Worm (Caenorhabditis elegans) whole organism, L2 larva: ENCODE measurements around the gene cyl-1.

Experiments
- C34F6.9 ChIP-seq: fragments of 150-350 bp; optimal IDR thresholded peaks from 2 replicates; lab custom pipeline; 2014; ENCODE audit warnings: missing biosample characterization, missing genetic modification characterization
- F13H6.1 ChIP-seq: sonication (generic microtip); optimal IDR thresholded peaks from 2 replicates; lab custom pipeline; 2016; ENCODE audit warnings: missing genetic modification characterization, missing compliant biosample characterization
- R02D3.7 ChIP-seq: fragments of 150-350 bp; optimal IDR thresholded peaks from 2 replicates; lab custom pipeline; 2014; ENCODE audit warnings: missing biosample characterization, missing genetic modification characterization
- alr-1 ChIP-seq: fragments of 150-350 bp; optimal IDR thresholded peaks from 2 replicates; lab custom pipeline; 2014; ENCODE audit warnings: missing biosample characterization, missing genetic modification characterization
- aly-2 ChIP-seq: fragments of 150-350 bp; optimal IDR thresholded peaks from 2 replicates; lab custom pipeline; 2014; ENCODE audit warnings: missing biosample characterization, missing genetic modification characterization
- ceh-16 ChIP-seq: fragments of 150-350 bp; optimal IDR thresholded peaks from 2 replicates; lab custom pipeline; 2014; ENCODE audit warnings: missing biosample characterization, missing genetic modification characterization
- ceh-82 ChIP-seq: fragments of 150-350 bp; optimal IDR thresholded peaks from 2 replicates; lab custom pipeline; 2014; ENCODE audit warnings: missing biosample characterization, missing genetic modification characterization
- crh-2 ChIP-seq: sonication (generic microtip); optimal IDR thresholded peaks from 2 replicates; lab custom pipeline; 2017; ENCODE audit warnings: missing biosample characterization, missing genetic modification characterization
- egl-27 ChIP-seq: sonication (generic microtip); optimal IDR thresholded peaks from 3 replicates; lab custom pipeline; 2017; ENCODE audit warnings: missing biosample characterization, missing genetic modification reagents, missing genetic modification characterization
- elt-1 ChIP-seq: fragments of 150-350 bp; optimal IDR thresholded peaks from 2 replicates; lab custom pipeline; 2014; ENCODE audit warnings: missing biosample characterization, missing genetic modification characterization
- fos-1 ChIP-seq: fragments of 150-350 bp; optimal IDR thresholded peaks from 2 replicates; lab custom pipeline; 2014; ENCODE audit warnings: missing biosample characterization, missing genetic modification characterization
- gmeb-1 ChIP-seq: fragments of 150-350 bp; optimal IDR thresholded peaks from 2 replicates; lab custom pipeline; 2014; ENCODE audit warnings: missing biosample characterization, missing genetic modification characterization
- lin-11 ChIP-seq: fragments of 150-350 bp; sonication (generic microtip); optimal IDR thresholded peaks from 2 replicates; lab custom pipeline; 2014; ENCODE audit warnings: missing biosample characterization, missing genetic modification characterization, inconsistent platforms, mixed read lengths
- lin-39 ChIP-seq: fragments of 150-350 bp; optimal IDR thresholded peaks from 2 replicates; lab custom pipeline; 2014; ENCODE audit warnings: missing biosample characterization, missing genetic modification reagents, missing genetic modification characterization
- lsy-2 ChIP-seq, 2 experiments: fragments of 150-350 bp in 1 of 2; sonication (generic microtip) in 1 of 2; optimal IDR thresholded peaks; 2 replicates each; lab custom pipeline; 2014 to 2017; ENCODE audit warnings: missing biosample characterization in 2 of 2, missing genetic modification characterization in 2 of 2
- mab-5 ChIP-seq: fragments of 150-350 bp; optimal IDR thresholded peaks from 2 replicates; lab custom pipeline; 2014; ENCODE audit warnings: missing biosample characterization, missing genetic modification characterization
- mbf-1 ChIP-seq: sonication (generic microtip); optimal IDR thresholded peaks from 2 replicates; lab custom pipeline; 2017; ENCODE audit warnings: missing biosample characterization, missing genetic modification characterization
- mdl-1 ChIP-seq, 2 experiments: fragments of 150-350 bp in 1 of 2; sonication (generic microtip) in 1 of 2; optimal IDR thresholded peaks; 2 replicates each; lab custom pipeline; 2017; ENCODE audit warnings: missing biosample characterization in 2 of 2, missing genetic modification characterization in 2 of 2
- nhr-10 ChIP-seq: sonication (generic microtip); optimal IDR thresholded peaks from 2 replicates; lab custom pipeline; 2017; ENCODE audit warnings: missing biosample characterization, missing genetic modification characterization
- nhr-11 ChIP-seq: fragments of 150-350 bp; optimal IDR thresholded peaks from 2 replicates; lab custom pipeline; 2014; ENCODE audit warnings: missing biosample characterization, missing genetic modification characterization
- nhr-129 ChIP-seq: fragments of 150-350 bp; optimal IDR thresholded peaks from 2 replicates; lab custom pipeline; 2014; ENCODE audit warnings: missing biosample characterization, missing genetic modification characterization
- nhr-23 ChIP-seq: fragments of 150-350 bp; optimal IDR thresholded peaks from 2 replicates; lab custom pipeline; 2014; ENCODE audit warnings: missing biosample characterization, missing genetic modification reagents, missing genetic modification characterization
- nhr-237 ChIP-seq: fragments of 150-350 bp; optimal IDR thresholded peaks from 2 replicates; lab custom pipeline; 2014; ENCODE audit warnings: missing biosample characterization, missing genetic modification characterization
- nhr-6 ChIP-seq: fragments of 150-350 bp; optimal IDR thresholded peaks from 2 replicates; lab custom pipeline; 2014; ENCODE audit warnings: missing biosample characterization, missing genetic modification characterization
- nhr-77 ChIP-seq: fragments of 150-350 bp; optimal IDR thresholded peaks from 2 replicates; lab custom pipeline; 2014; ENCODE audit warnings: missing biosample characterization, missing genetic modification characterization
- peb-1 ChIP-seq: fragments of 150-350 bp; optimal IDR thresholded peaks from 2 replicates; lab custom pipeline; 2014; ENCODE audit warnings: missing biosample characterization, missing genetic modification characterization
- sma-3 ChIP-seq: sonication (generic microtip); optimal IDR thresholded peaks from 2 replicates; lab custom pipeline; 2016; ENCODE audit warnings: missing genetic modification reagents, missing genetic modification characterization, missing compliant biosample characterization
- sma-9 ChIP-seq, 2 experiments: fragments of 150-350 bp in 1 of 2; sonication (generic microtip) in 1 of 2; optimal IDR thresholded peaks; 2 replicates each; lab custom pipeline; 2014 to 2016; ENCODE audit warnings: missing genetic modification characterization in 2 of 2, mild to moderate bottlenecking in 1 of 2, missing biosample characterization in 1 of 2, missing compliant biosample characterization in 1 of 2, missing genetic modification reagents in 1 of 2, moderate library complexity in 1 of 2
- snpc-4 ChIP-seq: fragments of 150-350 bp; optimal IDR thresholded peaks from 2 replicates; lab custom pipeline; 2014; ENCODE audit warnings: missing biosample characterization, missing genetic modification characterization
- unc-39 ChIP-seq: fragments of 150-350 bp; optimal IDR thresholded peaks from 2 replicates; lab custom pipeline; 2014; ENCODE audit warnings: missing biosample characterization, missing genetic modification characterization
- unc-55 ChIP-seq: fragments of 150-350 bp; sonication (generic microtip); optimal IDR thresholded peaks from 3 replicates; lab custom pipeline; 2014; ENCODE audit warnings: missing biosample characterization, missing genetic modification reagents, missing genetic modification characterization
- zag-1 ChIP-seq: fragments of 150-350 bp; optimal IDR thresholded peaks from 2 replicates; lab custom pipeline; 2014; ENCODE audit warnings: missing biosample characterization, missing genetic modification characterization
- ztf-1 ChIP-seq: fragments of 200-800 bp; sonication (Bioruptor generic); conservative IDR thresholded peaks from 2 replicates; pipeline ENCODE4 v1.3.6; 2022; ENCODE audit warnings: missing genetic modification characterization, missing compliant biosample characterization
- ztf-11 ChIP-seq: sonication (generic microtip); optimal IDR thresholded peaks from 2 replicates; lab custom pipeline; 2017; ENCODE audit warnings: missing biosample characterization, missing genetic modification characterization
- ztf-4 ChIP-seq: fragments of 150-350 bp; optimal IDR thresholded peaks from 2 replicates; lab custom pipeline; 2014; ENCODE audit warnings: missing biosample characterization, missing genetic modification characterization

Gene cyl-1

ce11 chrV:12036129-12036528 is 42.6 kb upstream of the cyl-1 start:
- TF ChIP-seq ztf-4 (tag; lab: Kevin White, UChicago) (no peak), ztf-11 (no peak), nhr-10 (tag; lab: Kevin White, UChicago) (no peak), nhr-237 (tag; lab: Kevin White, UChicago) (no peak)

ce11 chrV:12033841-12034240 is 40.3 kb upstream of the cyl-1 start:
- TF ChIP-seq sma-9 (GFP tag; optimal IDR thresholded peaks at IDR 0.05; lab: Kevin White, UChicago) (no peak), sma-9 (tag; optimal IDR thresholded peaks at IDR 0.05; lab: Kevin White, UChicago) (no peak), ceh-82 (tag; lab: Kevin White, UChicago) (no peak), aly-2 (no peak), nhr-6 (tag; lab: Kevin White, UChicago) (no peak), F13H6.1 (tag; lab: Kevin White, UChicago) (no peak), ceh-16 (tag; lab: Kevin White, UChicago) (no peak), crh-2 (tag; lab: Kevin White, UChicago) (no peak), nhr-11 (tag; lab: Kevin White, UChicago) (no peak), C34F6.9 (tag; lab: Kevin White, UChicago) (no peak), R02D3.7 (tag; lab: Kevin White, UChicago) (no peak), alr-1 (tag; lab: Kevin White, UChicago) (no peak), fos-1 (tag; lab: Kevin White, UChicago) (no peak), nhr-77 (tag; lab: Kevin White, UChicago) (no peak), elt-1 (tag; lab: Kevin White, UChicago) (no peak), unc-55 (no peak), unc-39 (tag; lab: Kevin White, UChicago) (no peak), nhr-129 (tag; lab: Kevin White, UChicago) (no peak), nhr-237 (tag; lab: Kevin White, UChicago) (no peak), nhr-23 (tag; lab: Kevin White, UChicago) (no peak), mdl-1 (tag; optimal IDR thresholded peaks at IDR 0.05; lab: Kevin White, UChicago) (no peak)

- no peak for TF ChIP-seq lin-11 (tag; lab: Kevin White, UChicago)
- no peak for TF ChIP-seq fos-1 (tag; lab: Kevin White, UChicago)
- TF ChIP-seq sma-3, result no peak
- no peak for TF ChIP-seq elt-1 (tag; lab: Kevin White, UChicago)
- TF ChIP-seq aly-2, result no peak
- TF ChIP-seq ztf-4 (tag; lab: Kevin White, UChicago), result no peak
- TF ChIP-seq egl-27, result no peak
- TF ChIP-seq unc-39 (tag; lab: Kevin White, UChicago), result no peak
- no peak for TF ChIP-seq snpc-4
- no peak for TF ChIP-seq mab-5
- no peak for TF ChIP-seq nhr-10 (tag; lab: Kevin White, UChicago)
- TF ChIP-seq nhr-237 (tag; lab: Kevin White, UChicago), result no peak
- no peak for TF ChIP-seq nhr-6 (tag; lab: Kevin White, UChicago)
- TF ChIP-seq mdl-1 (tag; optimal IDR thresholded peaks at IDR 0.05; lab: Kevin White, UChicago), result no peak
- no peak for TF ChIP-seq C34F6.9 (tag; lab: Kevin White, UChicago)
- no peak for TF ChIP-seq F13H6.1 (tag; lab: Kevin White, UChicago)
- no peak for TF ChIP-seq peb-1 (tag; lab: Kevin White, UChicago)
- TF ChIP-seq nhr-23 (tag; lab: Kevin White, UChicago), result no peak
- TF ChIP-seq alr-1 (tag; lab: Kevin White, UChicago), result no peak
- no peak for TF ChIP-seq lin-39 (tag; lab: Kevin White, UChicago)
Observed at ce11 chrV:12032060-12032459, 38.5 kb upstream of the cyl-1 start, which contains the start of gene pkc-1. Gene pkc-1, minus strand, starts transcription at chrV:12032160.

ce11 chrV:12028151-12028550 is 34.6 kb upstream of the cyl-1 start:
- no peak for TF ChIP-seq mab-5
- TF ChIP-seq ceh-16 (tag; lab: Kevin White, UChicago), result no peak
- no peak for TF ChIP-seq nhr-237 (tag; lab: Kevin White, UChicago)
- TF ChIP-seq snpc-4, result no peak
- no peak for TF ChIP-seq ztf-1 (GFP tag; lab: Robert Waterston, UW)
- TF ChIP-seq mdl-1 (tag; optimal IDR thresholded peaks at IDR 0.05; lab: Kevin White, UChicago), result no peak
- TF ChIP-seq lin-39 (tag; lab: Kevin White, UChicago), result no peak
- TF ChIP-seq unc-39 (tag; lab: Kevin White, UChicago), result no peak

ce11 chrV:12026878-12027477 is 33.5 kb upstream of the cyl-1 start:
- TF ChIP-seq ceh-82 (tag; lab: Kevin White, UChicago) (no peak), fos-1 (tag; lab: Kevin White, UChicago) (no peak), nhr-23 (tag; lab: Kevin White, UChicago) (no peak), lsy-2 (tag; optimal IDR thresholded peaks at IDR 0.05; lab: Kevin White, UChicago) (peak in 1 of 2 experiments; percentile 56), C34F6.9 (tag; lab: Kevin White, UChicago) (peak; percentile 76), nhr-10 (tag; lab: Kevin White, UChicago) (no peak), mbf-1 (no peak), nhr-237 (tag; lab: Kevin White, UChicago) (no peak), ztf-1 (GFP tag; lab: Robert Waterston, UW) (no peak), unc-55 (peak; percentile 56), lin-11 (tag; lab: Kevin White, UChicago) (peak; percentile 56), sma-9 (GFP tag; optimal IDR thresholded peaks at IDR 0.05; lab: Kevin White, UChicago) (peak; percentile 29), sma-9 (tag; optimal IDR thresholded peaks at IDR 0.05; lab: Kevin White, UChicago) (no peak), mab-5 (peak; percentile 7), zag-1 (tag; lab: Kevin White, UChicago) (peak; percentile 82), gmeb-1 (tag; lab: Kevin White, UChicago) (no peak), F13H6.1 (tag; lab: Kevin White, UChicago) (peak; percentile 48), nhr-129 (tag; lab: Kevin White, UChicago) (peak; percentile 75), peb-1 (tag; lab: Kevin White, UChicago) (no peak), mdl-1 (tag; optimal IDR thresholded peaks at IDR 0.05; lab: Kevin White, UChicago) (peak; percentile 61 to 77), crh-2 (tag; lab: Kevin White, UChicago) (peak; percentile 41), sma-3 (no peak), snpc-4 (peak; percentile 15), ceh-16 (tag; lab: Kevin White, UChicago) (no peak), egl-27 (no peak)
